Worm (Caenorhabditis elegans): ENCODE results near the gene C18A11.4.
A peak's percentile ranks its signal among the peaks of the same experiment; 100 is the strongest.

C18A11.4 gene

DNA sequence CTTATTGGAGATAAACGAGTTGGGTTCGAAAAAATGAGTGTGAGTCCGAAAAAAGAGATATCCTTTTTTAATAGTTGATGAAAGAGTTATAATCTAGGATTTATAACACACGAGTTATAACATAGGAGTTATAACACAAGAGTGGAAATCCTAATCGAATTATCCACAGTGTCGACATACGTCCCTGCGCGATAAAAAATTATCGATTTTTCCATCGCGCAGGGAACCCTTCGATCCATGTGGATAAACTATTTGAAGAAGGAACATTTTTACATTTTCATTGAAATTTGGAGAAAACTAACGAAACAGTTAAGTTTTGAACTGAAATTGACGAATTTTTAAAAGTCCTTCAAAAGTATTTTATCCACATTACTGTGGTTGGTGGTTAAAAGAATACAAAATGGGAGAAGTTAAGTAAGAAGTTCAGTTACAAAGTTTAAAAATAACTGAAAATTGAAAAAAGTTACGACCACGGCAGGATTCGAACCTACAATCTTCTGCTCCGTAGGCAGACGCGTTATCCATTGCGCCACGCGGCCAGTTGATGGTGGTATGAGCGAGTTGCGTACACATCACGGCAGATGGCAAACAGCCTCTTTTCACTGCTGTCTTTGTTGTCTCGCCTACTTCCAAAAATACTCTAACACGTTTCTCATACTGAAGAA is 9.0 kb upstream of the C18A11.4 start (continued):
- no peak for TF ChIP-seq unc-3 (GFP tag; conservative IDR thresholded peaks at IDR 0.05)
- peak; percentile 57 for TF ChIP-seq unc-3 (tag; optimal IDR thresholded peaks at IDR 0.05)
- peak; percentile 95 for TF ChIP-seq ceh-31 (tag; optimal IDR thresholded peaks at IDR 0.05)
- TF ChIP-seq che-1 (tag; optimal IDR thresholded peaks at IDR 0.05) = no peak
- no peak for TF ChIP-seq ztf-16 (tag; optimal IDR thresholded peaks at IDR 0.05)
- no peak for TF ChIP-seq ahr-1 (tag; optimal IDR thresholded peaks at IDR 0.05)
- TF ChIP-seq tbx-7 (tag; optimal IDR thresholded peaks at IDR 0.05) = peak; percentile 17
- no peak for TF ChIP-seq odd-2 (tag; optimal IDR thresholded peaks at IDR 0.05)

- TF ChIP-seq fkh-6 (tag; optimal IDR thresholded peaks at IDR 0.05) (no peak), madf-2 (tag; optimal IDR thresholded peaks at IDR 0.05) (no peak)
Observed at ce11 chrX:8037365-8037764, 8.0 kb upstream of the C18A11.4 start.

- TF ChIP-seq sdc-2 (tag; optimal IDR thresholded peaks at IDR 0.05) (peak; percentile 83), rnt-1 (tag; optimal IDR thresholded peaks at IDR 0.05) (no peak), tbx-7 (tag; optimal IDR thresholded peaks at IDR 0.05) (no peak), pqm-1 (tag; optimal IDR thresholded peaks at IDR 0.05) (no peak), unc-42 (tag; optimal IDR thresholded peaks at IDR 0.05) (no peak), nhr-232 (tag; optimal IDR thresholded peaks at IDR 0.05) (no peak), Y22D7AL.16 (tag; optimal IDR thresholded peaks at IDR 0.05) (no peak), unc-86 (tag; optimal IDR thresholded peaks at IDR 0.05) (no peak)
Observed at ce11 chrX:8040967-8041366, 4.4 kb upstream of the C18A11.4 start, which contains the start of gene xol-1. Gene xol-1 (plus strand): TSS chrX:8041313.

DNA sequence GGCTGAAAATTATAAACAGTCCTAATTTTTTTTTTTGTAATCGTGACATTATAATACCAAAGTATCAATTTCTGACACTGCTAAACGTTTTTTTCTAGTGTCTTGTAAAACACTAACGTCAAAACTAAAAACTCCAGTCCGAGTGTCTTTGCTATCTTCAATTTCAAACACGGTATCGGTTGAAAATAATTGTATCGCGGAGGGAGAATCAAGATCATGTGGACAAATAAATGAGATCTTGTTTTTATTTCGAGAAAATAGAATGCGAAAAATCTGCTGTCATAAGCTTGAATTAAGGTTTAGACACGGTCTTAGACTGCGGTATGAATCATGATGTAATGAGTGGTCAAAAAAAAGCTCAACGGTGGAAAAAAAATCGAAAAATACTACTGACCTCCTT is 3.3 kb downstream of the C18A11.4 start:
- TF ChIP-seq sdc-2 (tag; optimal IDR thresholded peaks at IDR 0.05) (peak; percentile 96), unc-55 (GFP tag; optimal IDR thresholded peaks at IDR 0.05) (no peak)

DNA sequence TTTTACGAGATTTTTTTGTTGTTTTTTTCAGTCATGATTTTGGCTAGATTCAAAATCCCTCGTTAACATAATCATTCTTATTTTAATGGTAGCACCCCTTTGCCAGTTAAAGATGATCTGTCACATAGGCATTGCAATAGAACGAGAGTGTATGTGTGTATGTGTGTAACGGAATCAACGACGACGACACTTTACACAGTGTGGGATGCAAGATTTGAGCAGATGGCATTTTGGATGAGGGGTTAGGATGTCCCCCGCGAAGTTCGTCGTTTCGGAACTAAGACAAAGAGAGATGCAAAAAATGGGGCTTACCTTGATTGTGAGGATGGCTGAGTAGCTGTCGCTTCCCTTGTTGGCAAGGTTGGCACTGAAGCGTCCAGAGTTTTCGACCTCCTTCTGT is 6.7 kb downstream of the C18A11.4 start:
- TF ChIP-seq unc-55 (GFP tag; optimal IDR thresholded peaks at IDR 0.05) = peak; percentile 19
- TF ChIP-seq ama-1 (optimal IDR thresholded peaks at IDR 0.05) = no peak

DNA sequence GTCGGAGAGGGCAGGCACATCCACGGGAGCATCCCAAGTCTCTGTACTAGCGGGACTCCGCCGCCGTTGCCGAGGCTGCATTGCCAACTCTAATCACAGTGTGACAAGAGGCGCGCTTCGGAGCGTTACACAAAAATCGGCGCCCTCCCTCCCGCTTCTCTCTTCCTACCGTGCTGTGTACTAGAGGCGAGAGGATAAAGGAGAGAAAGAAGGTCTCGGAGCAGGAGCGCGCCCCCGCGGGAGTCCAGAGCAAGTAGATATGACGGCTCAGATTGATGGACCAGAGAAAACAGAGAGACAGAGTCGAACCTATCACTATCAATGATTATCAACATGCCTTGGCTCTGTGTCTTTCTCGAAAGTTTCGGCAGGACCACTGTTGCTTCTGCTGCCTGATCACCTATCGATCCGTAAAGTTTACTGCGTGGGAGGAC is 7.7 kb downstream of the C18A11.4 start:
- TF ChIP-seq ets-4 (tag; optimal IDR thresholded peaks at IDR 0.05) (no peak), C08G9.2 (tag; optimal IDR thresholded peaks at IDR 0.05) (no peak), ceh-45 (GFP tag; IDR thresholded peaks at IDR 0.05) (no peak), madf-2 (tag; optimal IDR thresholded peaks at IDR 0.05) (no peak), pqm-1 (tag; optimal IDR thresholded peaks at IDR 0.05) (no peak), fkh-10 (GFP tag; optimal IDR thresholded peaks at IDR 0.05) (no peak), sox-4 (tag; optimal IDR thresholded peaks at IDR 0.05) (no peak), ceh-31 (tag; optimal IDR thresholded peaks at IDR 0.05) (peak; percentile 1), pax-1 (tag; optimal IDR thresholded peaks at IDR 0.05) (no peak), nhr-232 (tag; optimal IDR thresholded peaks at IDR 0.05) (no peak), zip-5 (tag; optimal IDR thresholded peaks at IDR 0.05) (no peak), fax-1 (tag; optimal IDR thresholded peaks at IDR 0.05) (no peak), sox-2 (GFP tag; IDR thresholded peaks at IDR 0.05) (no peak), npax-4 (tag; optimal IDR thresholded peaks at IDR 0.05) (no peak), fkh-6 (tag; optimal IDR thresholded peaks at IDR 0.05) (peak; percentile 4), unc-42 (tag; optimal IDR thresholded peaks at IDR 0.05) (no peak), ceh-34 (tag; optimal IDR thresholded peaks at IDR 0.05) (peak; percentile 53), ceh-19 (GFP tag; optimal IDR thresholded peaks at IDR 0.05) (no peak), unc-86 (tag; optimal IDR thresholded peaks at IDR 0.05) (no peak), hlh-13 (GFP tag; optimal IDR thresholded peaks at IDR 0.05) (no peak), dve-1 (tag; optimal IDR thresholded peaks at IDR 0.05) (no peak), pros-1 (tag; optimal IDR thresholded peaks at IDR 0.05) (no peak), ceh-24 (tag; optimal IDR thresholded peaks at IDR 0.05) (no peak), syd-9 (tag; optimal IDR thresholded peaks at IDR 0.05) (no peak), mec-3 (tag; optimal IDR thresholded peaks at IDR 0.05; ENCODE audit: borderline replicate concordance) (no peak), hlh-8 (tag; optimal IDR thresholded peaks at IDR 0.05) (no peak), ceh-14 (tag; optimal IDR thresholded peaks at IDR 0.05) (no peak), ceh-2 (tag; optimal IDR thresholded peaks at IDR 0.05) (no peak), ttx-3 (tag; optimal IDR thresholded peaks at IDR 0.05) (no peak), pha-4 (tag; optimal IDR thresholded peaks at IDR 0.05) (no peak), T23F11.4 (GFP tag; optimal IDR thresholded peaks at IDR 0.05) (no peak)
